Fruit fly (Drosophila melanogaster) whole organism, embryonic: ENCODE measurements around the gene CG14252.
A peak's percentile ranks its signal among the peaks of the same experiment; 100 is the strongest.

Experiments used
- Abd-B ChIP-seq: fragments of 200-800 bp; sonication (Bioruptor generic); optimal IDR thresholded peaks from 2 replicates; lab custom pipeline; 2018; ENCODE audit warnings: missing biosample characterization, mild to moderate bottlenecking, missing genetic modification characterization, moderate library complexity
- Awh ChIP-seq: fragments of 200-800 bp; sonication (Bioruptor generic); IDR thresholded peaks from 2 replicates; pipeline ENCODE4, ENCODE4 v1.3.6; 2022; ENCODE audit warnings: missing biosample characterization, missing genetic modification characterization
- Bdp1 ChIP-seq: fragments of 200-800 bp; sonication (Bioruptor generic); optimal IDR thresholded peaks from 3 replicates; lab custom pipeline; 2016; ENCODE audit warnings: missing biosample characterization, missing genetic modification characterization
- CG11247 ChIP-seq: fragments of 200-800 bp; sonication (Bioruptor generic); IDR thresholded peaks from 2 replicates; pipeline ENCODE4 v1.3.6; 2022; ENCODE audit warnings: missing biosample characterization, missing genetic modification characterization
- CG11504 ChIP-seq: fragments of 200-800 bp; sonication (Bioruptor generic); optimal IDR thresholded peaks from 3 replicates; lab custom pipeline; 2019; ENCODE audit warnings: missing biosample characterization, mild to moderate bottlenecking, missing genetic modification characterization, moderate library complexity
- CG12155 ChIP-seq: fragments of 200-800 bp; sonication (Bioruptor generic); optimal IDR thresholded peaks from 3 replicates; lab custom pipeline; 2016; ENCODE audit warnings: missing biosample characterization, missing genetic modification characterization
- CG14441 ChIP-seq: fragments of 200-800 bp; sonication (Bioruptor generic); IDR thresholded peaks from 2 replicates; pipeline ENCODE4 v1.3.6; 2022; ENCODE audit warnings: missing biosample characterization, missing genetic modification characterization
- CG15011 ChIP-seq: fragments of 200-800 bp; sonication (Bioruptor generic); optimal IDR thresholded peaks from 3 replicates; lab custom pipeline; 2018; ENCODE audit warnings: missing biosample characterization, mild to moderate bottlenecking, missing genetic modification characterization
- CG1529 ChIP-seq: fragments of 200-800 bp; sonication (Bioruptor generic); optimal IDR thresholded peaks from 3 replicates; lab custom pipeline; 2018; ENCODE audit warnings: missing biosample characterization, missing genetic modification characterization
- CG15601 ChIP-seq: fragments of 200-800 bp; sonication (Bioruptor generic); optimal IDR thresholded peaks from 3 replicates; lab custom pipeline; 2019; ENCODE audit warnings: missing biosample characterization, mild to moderate bottlenecking, missing genetic modification characterization, moderate library complexity
- CG2678 ChIP-seq: fragments of 200-800 bp; sonication (Bioruptor generic); optimal IDR thresholded peaks from 3 replicates; lab custom pipeline; 2019; ENCODE audit warnings: missing biosample characterization, mild to moderate bottlenecking, missing genetic modification characterization, moderate library complexity
- CG2875 ChIP-seq: fragments of 200-800 bp; sonication (Bioruptor generic); optimal IDR thresholded peaks from 2 replicates; lab custom pipeline; 2017; ENCODE audit warnings: missing biosample characterization, mild to moderate bottlenecking, missing genetic modification characterization, missing genetic modification reagents
- CG3407 ChIP-seq: fragments of 200-800 bp; sonication (Bioruptor generic); optimal IDR thresholded peaks from 2 replicates; lab custom pipeline; 2018; ENCODE audit warnings: missing biosample characterization, mild to moderate bottlenecking, missing genetic modification characterization
- CG3995 ChIP-seq: fragments of 200-800 bp; sonication (Bioruptor generic); optimal IDR thresholded peaks from 3 replicates; lab custom pipeline; 2016; ENCODE audit warnings: missing biosample characterization, missing genetic modification characterization
- CG4360 ChIP-seq: fragments of 200-800 bp; sonication (Bioruptor generic); IDR thresholded peaks from 2 replicates; pipeline ENCODE4 v1.3.6; 2022; ENCODE audit warnings: missing biosample characterization, missing genetic modification characterization
- CG4424 ChIP-seq: fragments of 200-800 bp; sonication (Bioruptor generic); optimal IDR thresholded peaks from 3 replicates; lab custom pipeline; 2016; ENCODE audit warnings: missing biosample characterization, missing genetic modification characterization
- CG4617 ChIP-seq: fragments of 200-800 bp; sonication (Bioruptor generic); optimal IDR thresholded peaks from 3 replicates; lab custom pipeline; 2016; ENCODE audit warnings: missing biosample characterization, missing genetic modification characterization, borderline replicate concordance
- CG4707 ChIP-seq: fragments of 200-800 bp; sonication (Bioruptor generic); optimal IDR thresholded peaks from 2 replicates; lab custom pipeline; 2018; ENCODE audit warnings: missing biosample characterization, mild to moderate bottlenecking, missing genetic modification characterization, moderate library complexity
- CG6254 ChIP-seq: fragments of 200-800 bp; sonication (Bioruptor generic); optimal IDR thresholded peaks from 3 replicates; lab custom pipeline; 2017; ENCODE audit warnings: mild to moderate bottlenecking, missing biosample characterization, missing genetic modification reagents, missing genetic modification characterization
- CG6689 ChIP-seq: fragments of 200-800 bp; sonication (Bioruptor generic); IDR thresholded peaks from 2 replicates; pipeline ENCODE4 v1.3.6; 2022; ENCODE audit warnings: missing biosample characterization, missing genetic modification characterization
- CG8359 ChIP-seq: fragments of 200-800 bp; sonication (Bioruptor generic); optimal IDR thresholded peaks from 2 replicates; lab custom pipeline; 2017; ENCODE audit warnings: missing biosample characterization, mild to moderate bottlenecking, missing genetic modification characterization, borderline replicate concordance
- Dad ChIP-seq: fragments of 200-800 bp; sonication (Bioruptor generic); optimal IDR thresholded peaks from 3 replicates; lab custom pipeline; 2016; ENCODE audit warnings: missing biosample characterization, missing genetic modification characterization
- E2f2 ChIP-seq: fragments of 200-800 bp; sonication (Bioruptor generic); IDR thresholded peaks from 2 replicates; pipeline ENCODE4 v1.3.6; 2022; ENCODE audit warnings: missing biosample characterization, missing genetic modification characterization
- Ets65A ChIP-seq: fragments of 200-800 bp; sonication (Bioruptor generic); peaks from one replicate; lab custom pipeline; 2016; ENCODE audit warnings: missing biosample characterization, missing genetic modification characterization
- GATAe ChIP-seq: fragments of 200-800 bp; sonication (Bioruptor generic); conservative IDR thresholded peaks from 2 replicates; pipeline ENCODE4 v1.3.6; 2022; ENCODE audit warnings: missing biosample characterization, missing genetic modification characterization
- HmgZ ChIP-seq: fragments of 200-800 bp; sonication (Bioruptor generic); optimal IDR thresholded peaks from 2 replicates; lab custom pipeline; 2018; ENCODE audit warnings: missing biosample characterization, mild to moderate bottlenecking, missing genetic modification characterization
- Hr3 ChIP-seq: fragments of 200-800 bp; sonication (Bioruptor generic); optimal IDR thresholded peaks from 3 replicates; lab custom pipeline; 2016; ENCODE audit warnings: missing biosample characterization, missing genetic modification characterization
- Kr ChIP-seq: fragments of 200-800 bp; sonication (Bioruptor generic); optimal IDR thresholded peaks from 2 replicates; lab custom pipeline; 2017; ENCODE audit warnings: missing biosample characterization, mild to moderate bottlenecking, missing genetic modification characterization
- Mad ChIP-seq: fragments of 200-800 bp; sonication (Bioruptor generic); optimal IDR thresholded peaks from 2 replicates; lab custom pipeline; 2016; ENCODE audit warnings: missing biosample characterization, missing genetic modification characterization
- Poxn ChIP-seq: fragments of 200-800 bp; sonication (Bioruptor generic); IDR thresholded peaks from 2 replicates; pipeline ENCODE4 v1.3.6; 2022; ENCODE audit warnings: missing biosample characterization, missing genetic modification characterization
- bcd ChIP-seq: fragments of 200-800 bp; sonication (Bioruptor generic); optimal IDR thresholded peaks from 2 replicates; lab custom pipeline; 2017; ENCODE audit warnings: missing biosample characterization, mild to moderate bottlenecking, missing genetic modification characterization
- cas ChIP-seq: fragments of 200-800 bp; sonication (Bioruptor generic); IDR thresholded peaks from 2 replicates; pipeline ENCODE4 v1.3.6; 2022; ENCODE audit warnings: missing biosample characterization, missing genetic modification characterization
- disco-r ChIP-seq: fragments of 200-800 bp; sonication (Bioruptor generic); optimal IDR thresholded peaks from 2 replicates; lab custom pipeline; 2016; ENCODE audit warnings: missing biosample characterization, missing genetic modification characterization
- dpn ChIP-seq, 2 experiments: fragments of 200-800 bp; sonication (Bioruptor generic); optimal IDR thresholded peaks; 3 replicates each; lab custom pipeline; 2016; ENCODE audit warnings: missing biosample characterization in 2 of 2, missing genetic modification characterization in 2 of 2
- ftz-f1 ChIP-seq: fragments of 200-800 bp; sonication (Bioruptor generic); optimal IDR thresholded peaks from 2 replicates; lab custom pipeline; 2016; ENCODE audit warnings: missing biosample characterization, missing genetic modification characterization
- hb ChIP-seq: fragments of 200-800 bp; sonication (Bioruptor generic); IDR thresholded peaks from 3 replicates; pipeline ENCODE4 v1.3.6; 2022; ENCODE audit warnings: missing biosample characterization, missing genetic modification characterization; ENCODE audit not compliant: partially characterized antibody
- lab ChIP-seq: fragments of 200-800 bp; sonication (Bioruptor generic); optimal IDR thresholded peaks from 3 replicates; lab custom pipeline; 2017; ENCODE audit warnings: missing biosample characterization, missing genetic modification characterization, mild to moderate bottlenecking, moderate library complexity, missing genetic modification reagents
- lilli ChIP-seq: fragments of 200-800 bp; sonication (Bioruptor generic); optimal IDR thresholded peaks from 3 replicates; lab custom pipeline; 2016; ENCODE audit warnings: missing biosample characterization, missing genetic modification characterization
- mam ChIP-seq: fragments of 200-800 bp; sonication (Bioruptor generic); optimal IDR thresholded peaks from 3 replicates; lab custom pipeline; 2016; ENCODE audit warnings: missing biosample characterization, missing genetic modification characterization
- mld ChIP-seq: fragments of 200-800 bp; sonication (Bioruptor generic); IDR thresholded peaks from 3 replicates; pipeline ENCODE4 v1.3.6; 2022; ENCODE audit warnings: missing biosample characterization, missing genetic modification characterization; ENCODE audit not compliant: partially characterized antibody
- p53 ChIP-seq: fragments of 200-800 bp; sonication (Bioruptor generic); optimal IDR thresholded peaks from 2 replicates; lab custom pipeline; 2016; ENCODE audit warnings: missing biosample characterization, missing genetic modification characterization
- pho ChIP-seq: fragments of 200-800 bp; sonication (Bioruptor generic); optimal IDR thresholded peaks from 2 replicates; lab custom pipeline; 2016; ENCODE audit warnings: missing biosample characterization, missing genetic modification characterization
- prd ChIP-seq, 3 experiments: fragments of >200 bp in 2 of 3; fragments of 200-800 bp in 1 of 3; sonication (Bioruptor generic) in 1 of 3; optimal IDR thresholded peaks in 2 of 3; IDR thresholded peaks in 1 of 3; 2 replicates in 2 of 3; 3 replicates in 1 of 3; pipeline versions ENCODE4 v1.3.6 to Lab custom; 2017 to 2022; ENCODE audit warnings: missing biosample characterization in 1 of 3, missing genetic modification characterization in 1 of 3
- rib ChIP-seq: fragments of 200-800 bp; sonication (Bioruptor generic); IDR thresholded peaks from 2 replicates; pipeline ENCODE4 v1.3.6; 2022; ENCODE audit warnings: missing biosample characterization, missing genetic modification characterization
- sens ChIP-seq: fragments of 200-800 bp; sonication (Bioruptor generic); peaks from one replicate; lab custom pipeline; 2016; ENCODE audit warnings: missing biosample characterization, missing genetic modification characterization
- sim ChIP-seq: fragments of 200-800 bp; sonication (Bioruptor generic); IDR thresholded peaks from 2 replicates; pipeline ENCODE4 v1.3.6; 2022; ENCODE audit warnings: missing biosample characterization, missing genetic modification characterization
- tgo ChIP-seq: fragments of 200-800 bp; sonication (Bioruptor generic); IDR thresholded peaks from 3 replicates; pipeline ENCODE4 v1.3.6; 2022; ENCODE audit warnings: missing biosample characterization, missing genetic modification characterization
- zen2 ChIP-seq: fragments of 200-800 bp; sonication (Bioruptor generic); IDR thresholded peaks from 3 replicates; pipeline ENCODE4 v1.3.6; 2022; ENCODE audit warnings: missing biosample characterization, missing genetic modification characterization; ENCODE audit not compliant: partially characterized antibody

CG14252 gene

dm6 chr3R:26906711-26907510 is 38.4 kb upstream of the CG14252 start (continued):
- no peak for TF ChIP-seq GATAe (GFP tag; lab: Robert Waterston, UW)
- no peak for TF ChIP-seq CG11504
- no peak for TF ChIP-seq HmgZ (tag; lab: Kevin White, UChicago)
- peak; percentile 45 for TF ChIP-seq Ets65A
- no peak for TF ChIP-seq prd (optimal IDR thresholded peaks at IDR 0.05; lab: Kevin White, UChicago)
- TF ChIP-seq prd (GFP tag; IDR thresholded peaks at IDR 0.05; lab: Robert Waterston, UW), result peak; percentile 29; the same call in 1 of the 3 replicates
- TF ChIP-seq dpn (GFP tag; optimal IDR thresholded peaks at IDR 0.05; lab: Kevin White, UChicago), result peak; percentile 5 to 14
- TF ChIP-seq E2f2 (GFP tag; lab: Robert Waterston, UW), result 0 out of 2 replicates have a peak, but pooled peaks have one; percentile 6
- no peak for TF ChIP-seq cas (GFP tag; lab: Robert Waterston, UW)
- peak; percentile 35 for TF ChIP-seq lilli (GFP tag; lab: Kevin White, UChicago)
- TF ChIP-seq Mad, result no peak

dm6 chr3R:26908750-26909149 is 36.6 kb upstream of the CG14252 start:
- peak; percentile 41 for TF ChIP-seq CG2678 (tag; lab: Kevin White, UChicago)
- TF ChIP-seq tgo (GFP tag; lab: Robert Waterston, UW), result no peak
- TF ChIP-seq hb (GFP tag; lab: Robert Waterston, UW), result no peak
- peak; percentile 26; the same call in 1 of the 2 replicates for TF ChIP-seq CG6689 (GFP tag; lab: Robert Waterston, UW)
- no peak for TF ChIP-seq CG4424
- no peak for TF ChIP-seq Kr (GFP tag; lab: Kevin White, UChicago)
- TF ChIP-seq CG4617 (GFP tag; lab: Kevin White, UChicago), result no peak
- TF ChIP-seq mld (GFP tag; lab: Robert Waterston, UW), result no peak
- no peak for TF ChIP-seq CG6254
- TF ChIP-seq Poxn, result no peak
- TF ChIP-seq lab (GFP tag; lab: Kevin White, UChicago), result peak; percentile 54
- TF ChIP-seq disco-r (GFP tag; lab: Kevin White, UChicago), result no peak
- TF ChIP-seq pho (GFP tag; lab: Kevin White, UChicago), result no peak
- TF ChIP-seq Abd-B (GFP tag; lab: Kevin White, UChicago), result no peak
- no peak for TF ChIP-seq Hr3 (GFP tag; lab: Kevin White, UChicago)
- no peak for TF ChIP-seq mam (GFP tag; lab: Kevin White, UChicago)
- TF ChIP-seq CG15601, result peak; percentile 53
- peak; percentile 64 for TF ChIP-seq sens (GFP tag; lab: Kevin White, UChicago)
- TF ChIP-seq dpn (GFP tag; optimal IDR thresholded peaks at IDR 0.05; lab: Kevin White, UChicago), result no peak
- TF ChIP-seq CG2875, result peak; percentile 43
- TF ChIP-seq CG3407 (GFP tag; lab: Kevin White, UChicago), result peak; percentile 41
- TF ChIP-seq CG4707, result peak; percentile 31
- TF ChIP-seq CG12155 (GFP tag; lab: Kevin White, UChicago), result no peak
- no peak for TF ChIP-seq Bdp1 (GFP tag; lab: Kevin White, UChicago)
- TF ChIP-seq ftz-f1 (GFP tag; lab: Kevin White, UChicago), result no peak
- no peak for TF ChIP-seq CG1529 (GFP tag; lab: Kevin White, UChicago)
- TF ChIP-seq CG3995, result no peak
- peak; percentile 5 for TF ChIP-seq bcd (GFP tag; lab: Kevin White, UChicago)
- TF ChIP-seq rib, result no peak
- TF ChIP-seq CG14441, result no peak
- no peak for TF ChIP-seq CG11247 (GFP tag; lab: Robert Waterston, UW)
- no peak for TF ChIP-seq p53
- TF ChIP-seq CG15011 (GFP tag; lab: Kevin White, UChicago), result no peak
- TF ChIP-seq CG4360 (GFP tag; lab: Robert Waterston, UW), result 0 out of 2 replicates have a peak, but pooled peaks have one; percentile 20
- no peak for TF ChIP-seq CG8359 (GFP tag; lab: Kevin White, UChicago)
- no peak for TF ChIP-seq Awh (GFP tag; lab: Robert Waterston, UW)
- no peak for TF ChIP-seq zen2
- no peak for TF ChIP-seq Dad (GFP tag; lab: Kevin White, UChicago)
- TF ChIP-seq sim, result no peak
